Fruit fly (Drosophila melanogaster): ENCODE data around the gene CG44140.
"Not testable (repeated sequence)": the region's sequence is repeated elsewhere in the genome, so short reads cannot be mapped to it uniquely, and the experiment has no call there.

dm6 chr2L:15669874-15670273 is 24.4 kb downstream of the CG44140 start, which contains the start of gene CG18478:
- TF ChIP-seq N (GFP tag; optimal IDR thresholded peaks at IDR 0.05); woc (GFP tag; optimal IDR thresholded peaks at IDR 0.05); OdsH (GFP tag; optimal IDR thresholded peaks at IDR 0.05); Abd-B (GFP tag; optimal IDR thresholded peaks at IDR 0.05); Hnf4 (GFP tag; optimal IDR thresholded peaks at IDR 0.05); usp (GFP tag; optimal IDR thresholded peaks at IDR 0.05); pan (optimal IDR thresholded peaks at IDR 0.05); rgr (GFP tag; optimal IDR thresholded peaks at IDR 0.05): not testable (repeated sequence)
